Worm (Caenorhabditis elegans) whole organism, early embryonic: ENCODE data around the gene K10B4.3.

Experiments used
- B0310.2 ChIP-seq: sonication (generic microtip); optimal IDR thresholded peaks from 2 replicates; lab custom pipeline; 2016; ENCODE audit warnings: mild to moderate bottlenecking, missing genetic modification characterization, missing compliant biosample characterization
- F13C5.2 ChIP-seq: sonication (generic microtip); optimal IDR thresholded peaks from 2 replicates; lab custom pipeline; 2017; ENCODE audit warnings: mild to moderate bottlenecking, missing genetic modification characterization, inconsistent platforms, missing compliant biosample characterization
- aly-1 ChIP-seq: sonication (generic microtip); optimal IDR thresholded peaks from 2 replicates; lab custom pipeline; 2016; ENCODE audit warnings: missing genetic modification characterization, missing compliant biosample characterization
- ama-1 ChIP-seq: fragments of 150-350 bp; optimal IDR thresholded peaks from 2 replicates; lab custom pipeline; 2014
- ceh-13 ChIP-seq: fragments of 200-800 bp; sonication (Bioruptor generic); optimal IDR thresholded peaks from 2 replicates; lab custom pipeline; 2018; ENCODE audit warnings: mild to moderate bottlenecking, missing genetic modification characterization, missing compliant biosample characterization
- ceh-36 ChIP-seq: sonication (generic microtip); optimal IDR thresholded peaks from 2 replicates; lab custom pipeline; 2016; ENCODE audit warnings: missing genetic modification characterization, inconsistent platforms, missing compliant biosample characterization
- hmbx-1 ChIP-seq: sonication (generic microtip); optimal IDR thresholded peaks from 2 replicates; lab custom pipeline; 2016; ENCODE audit warnings: mild to moderate bottlenecking, missing genetic modification characterization, missing compliant biosample characterization
- hmg-4 ChIP-seq: fragments of 200-800 bp; sonication (Bioruptor generic); optimal IDR thresholded peaks from 2 replicates; lab custom pipeline; 2018; ENCODE audit warnings: mild to moderate bottlenecking, missing genetic modification characterization, missing compliant biosample characterization
- hnd-1 ChIP-seq: sonication (generic microtip); optimal IDR thresholded peaks from 2 replicates; lab custom pipeline; 2016; ENCODE audit warnings: missing genetic modification characterization, missing compliant biosample characterization
- pes-1 ChIP-seq: fragments of 200-800 bp; sonication (Bioruptor generic); IDR thresholded peaks from 2 replicates; pipeline ENCODE4 v1.3.6; 2022; ENCODE audit warnings: missing genetic modification reagents, missing genetic modification characterization, missing compliant biosample characterization
- scrt-1 ChIP-seq: fragments of 200-800 bp; sonication (Bioruptor generic); IDR thresholded peaks from 2 replicates; pipeline ENCODE4 v1.3.6; 2022; ENCODE audit warnings: missing genetic modification characterization, missing compliant biosample characterization
- tbx-11 ChIP-seq: fragments of 200-800 bp; sonication (Bioruptor generic); IDR thresholded peaks from 2 replicates; pipeline ENCODE4 v1.3.6; 2022; ENCODE audit warnings: missing genetic modification characterization, missing compliant biosample characterization
- tbx-37 ChIP-seq: fragments of 200-800 bp; sonication (Bioruptor generic); conservative IDR thresholded peaks from 2 replicates; pipeline ENCODE4 v1.3.6; 2022; ENCODE audit warnings: missing genetic modification reagents, missing genetic modification characterization, missing compliant biosample characterization
- tra-4 ChIP-seq: sonication (generic microtip); optimal IDR thresholded peaks from 2 replicates; lab custom pipeline; 2017; ENCODE audit warnings: missing genetic modification characterization, missing compliant biosample characterization

DNA sequence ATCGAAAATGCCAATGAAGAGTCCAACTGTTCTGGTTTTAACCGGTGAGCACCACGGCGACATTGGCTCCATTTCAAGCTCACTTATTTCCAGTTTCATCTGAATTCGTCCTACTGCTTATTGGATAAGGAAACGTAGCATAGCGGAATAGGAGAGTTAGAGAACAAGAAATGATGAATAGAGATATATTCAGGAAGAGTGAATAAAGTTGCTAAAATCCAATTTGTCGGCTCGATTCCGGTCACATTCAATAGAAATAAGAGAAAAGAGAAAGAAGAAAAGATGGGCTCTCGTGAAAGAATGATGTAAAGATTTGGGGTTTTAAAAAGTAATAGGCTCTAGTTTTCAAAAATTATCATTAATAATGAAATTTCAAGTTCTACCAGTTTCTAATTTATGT lies 47.7 kb downstream of the K10B4.3 start:
- TF ChIP-seq hmbx-1 (tag; lab: Kevin White, UChicago) (no peak), ama-1 (lab: Kevin White, UChicago) (no peak), aly-1 (tag; lab: Kevin White, UChicago) (no peak), pes-1 (GFP tag; lab: Robert Waterston, UW) (no peak), B0310.2 (tag; lab: Kevin White, UChicago) (no peak), F13C5.2 (tag; lab: Kevin White, UChicago) (no peak), tbx-11 (no peak), tbx-37 (no peak), ceh-36 (tag; lab: Kevin White, UChicago) (no peak), ceh-13 (GFP tag; lab: Kevin White, UChicago) (no peak), scrt-1 (GFP tag; lab: Robert Waterston, UW) (no peak), tra-4 (tag; lab: Kevin White, UChicago) (no peak), hmg-4 (GFP tag; lab: Kevin White, UChicago) (no peak), hnd-1 (tag; lab: Kevin White, UChicago) (no peak)
